Fruit fly (Drosophila melanogaster) whole organism, embryonic: ENCODE measurements around the gene bt.
A peak's percentile ranks its signal among the peaks of the same experiment; 100 is the strongest.

ENCODE experiments used
- B-H1 ChIP-seq: fragments of 200-800 bp; sonication (Bioruptor generic); IDR thresholded peaks from 3 replicates; pipeline ENCODE4 v1.3.6; 2022; ENCODE audit warnings: missing biosample characterization, missing genetic modification characterization
- Bdp1 ChIP-seq: fragments of 200-800 bp; sonication (Bioruptor generic); optimal IDR thresholded peaks from 3 replicates; lab custom pipeline; 2016; ENCODE audit warnings: missing biosample characterization, missing genetic modification characterization
- CG11085 ChIP-seq: fragments of 200-800 bp; sonication (Bioruptor generic); IDR thresholded peaks from 2 replicates; pipeline ENCODE4 v1.3.6; 2022; ENCODE audit warnings: missing biosample characterization, missing genetic modification characterization
- CG12236 ChIP-seq: fragments of 200-800 bp; sonication (Bioruptor generic); optimal IDR thresholded peaks from 2 replicates; lab custom pipeline; 2016; ENCODE audit warnings: missing biosample characterization, missing genetic modification characterization
- CG1603 ChIP-seq: fragments of 200-800 bp; sonication (Bioruptor generic); optimal IDR thresholded peaks from 2 replicates; lab custom pipeline; 2019; ENCODE audit warnings: missing biosample characterization, mild to moderate bottlenecking, missing genetic modification characterization, moderate library complexity
- CG16863 ChIP-seq: fragments of 200-800 bp; sonication (Bioruptor generic); optimal IDR thresholded peaks from 3 replicates; lab custom pipeline; 2016; ENCODE audit warnings: missing biosample characterization, missing genetic modification characterization
- CG17328 ChIP-seq: fragments of 200-800 bp; sonication (Bioruptor generic); IDR thresholded peaks from 2 replicates; pipeline ENCODE4 v1.3.6; 2022; ENCODE audit warnings: missing biosample characterization, missing genetic modification characterization
- CG17385 ChIP-seq: fragments of 200-800 bp; sonication (Bioruptor generic); optimal IDR thresholded peaks from 3 replicates; lab custom pipeline; 2018; ENCODE audit warnings: missing biosample characterization, mild to moderate bottlenecking, missing genetic modification characterization
- CG17568 ChIP-seq: fragments of 200-800 bp; sonication (Bioruptor generic); optimal IDR thresholded peaks from 2 replicates; lab custom pipeline; 2018; ENCODE audit warnings: missing biosample characterization, mild to moderate bottlenecking, missing genetic modification characterization, moderate library complexity
- CG4360 ChIP-seq: fragments of 200-800 bp; sonication (Bioruptor generic); IDR thresholded peaks from 2 replicates; pipeline ENCODE4 v1.3.6; 2022; ENCODE audit warnings: missing biosample characterization, missing genetic modification characterization
- CG5180 ChIP-seq: fragments of 200-800 bp; sonication (Bioruptor generic); optimal IDR thresholded peaks from 3 replicates; lab custom pipeline; 2017; ENCODE audit warnings: missing biosample characterization, missing genetic modification characterization, mild to moderate bottlenecking, moderate library complexity, missing genetic modification reagents
- CG6175 ChIP-seq: fragments of 200-800 bp; sonication (Bioruptor generic); IDR thresholded peaks from 3 replicates; pipeline ENCODE4 v1.3.6; 2022; ENCODE audit warnings: missing biosample characterization, missing genetic modification characterization
- CG7357 ChIP-seq: fragments of 200-800 bp; sonication (Bioruptor generic); IDR thresholded peaks from 3 replicates; pipeline ENCODE4 v1.3.6; 2022; ENCODE audit warnings: missing biosample characterization, missing genetic modification characterization
- CG7839 ChIP-seq: fragments of 200-800 bp; sonication (Bioruptor generic); optimal IDR thresholded peaks from 3 replicates; lab custom pipeline; 2018; ENCODE audit warnings: missing biosample characterization, mild to moderate bottlenecking, missing genetic modification characterization, moderate library complexity
- CG8089 ChIP-seq: fragments of 200-800 bp; sonication (Bioruptor generic); optimal IDR thresholded peaks from 3 replicates; lab custom pipeline; 2016; ENCODE audit warnings: missing biosample characterization, missing genetic modification characterization
- CG8281 ChIP-seq: fragments of 200-800 bp; sonication (Bioruptor generic); optimal IDR thresholded peaks from 2 replicates; lab custom pipeline; 2018; ENCODE audit warnings: missing biosample characterization, mild to moderate bottlenecking, missing genetic modification characterization, moderate library complexity
- CG8290 ChIP-seq, 3 experiments: fragments of 200-800 bp; sonication (Bioruptor generic); optimal IDR thresholded peaks; 2 replicates each; lab custom pipeline; 2016 to 2019; ENCODE audit warnings: missing biosample characterization in 3 of 3, missing genetic modification characterization in 3 of 3, mild to moderate bottlenecking in 2 of 3, moderate library complexity in 1 of 3
- CG9609 ChIP-seq: fragments of 200-800 bp; sonication (Bioruptor generic); optimal IDR thresholded peaks from 3 replicates; lab custom pipeline; 2016; ENCODE audit warnings: missing biosample characterization, missing genetic modification characterization
- CG9797 ChIP-seq: fragments of 200-800 bp; sonication (Bioruptor generic); optimal IDR thresholded peaks from 3 replicates; lab custom pipeline; 2018; ENCODE audit warnings: missing biosample characterization, mild to moderate bottlenecking, missing genetic modification characterization
- CG9876 ChIP-seq: fragments of 200-800 bp; sonication (Bioruptor generic); optimal IDR thresholded peaks from 2 replicates; lab custom pipeline; 2016; ENCODE audit warnings: missing biosample characterization, missing genetic modification characterization
- CTCF ChIP-seq: fragments of 200-800 bp; sonication (Bioruptor generic); optimal IDR thresholded peaks from 2 replicates; lab custom pipeline; 2017; ENCODE audit warnings: missing biosample characterization, mild to moderate bottlenecking, missing genetic modification characterization, moderate library complexity
- Dfd ChIP-seq, 2 experiments: fragments of >200 bp; optimal IDR thresholded peaks; 2 replicates each; lab custom pipeline; 2017; ENCODE audit warnings: missing biosample characterization in 2 of 2, missing genetic modification characterization in 2 of 2
- Dip2 ChIP-seq: fragments of 200-800 bp; sonication (Bioruptor generic); IDR thresholded peaks from 2 replicates; pipeline ENCODE4 v1.3.6; 2022; ENCODE audit warnings: missing biosample characterization, missing genetic modification characterization
- Doc3 ChIP-seq: fragments of 200-800 bp; sonication (Bioruptor generic); IDR thresholded peaks from 3 replicates; pipeline ENCODE4 v1.3.6; 2022; ENCODE audit warnings: missing biosample characterization, missing genetic modification characterization; ENCODE audit not compliant: partially characterized antibody
- Dp ChIP-seq: fragments of 200-800 bp; sonication (Bioruptor generic); optimal IDR thresholded peaks from 2 replicates; lab custom pipeline; 2018; ENCODE audit warnings: missing biosample characterization, mild to moderate bottlenecking, missing genetic modification characterization, moderate library complexity
- E2f1 ChIP-seq: fragments of 200-800 bp; sonication (Bioruptor generic); IDR thresholded peaks from 2 replicates; pipeline ENCODE4 v1.3.6; 2022; ENCODE audit warnings: missing biosample characterization, missing genetic modification characterization
- E2f2 ChIP-seq: fragments of 200-800 bp; sonication (Bioruptor generic); IDR thresholded peaks from 2 replicates; pipeline ENCODE4 v1.3.6; 2022; ENCODE audit warnings: missing biosample characterization, missing genetic modification characterization
- Eip74EF ChIP-seq, 2 experiments: fragments of 200-800 bp in 1 of 2; fragments of >200 bp in 1 of 2; sonication (Bioruptor generic) in 1 of 2; optimal IDR thresholded peaks; 2 replicates each; lab custom pipeline; 2017 to 2019; ENCODE audit warnings: missing biosample characterization in 2 of 2, missing genetic modification characterization in 2 of 2, mild to moderate bottlenecking in 1 of 2, moderate library complexity in 1 of 2
- Myb ChIP-seq: fragments of 200-800 bp; sonication (Bioruptor generic); optimal IDR thresholded peaks from 2 replicates; lab custom pipeline; 2016; ENCODE audit warnings: missing biosample characterization, missing genetic modification characterization
- NK7.1 ChIP-seq: fragments of 200-800 bp; sonication (Bioruptor generic); optimal IDR thresholded peaks from 3 replicates; lab custom pipeline; 2016; ENCODE audit warnings: missing biosample characterization, missing genetic modification characterization
- bigmax ChIP-seq: fragments of 200-800 bp; sonication (Bioruptor generic); optimal IDR thresholded peaks from 2 replicates; lab custom pipeline; 2018; ENCODE audit warnings: missing biosample characterization, mild to moderate bottlenecking, missing genetic modification characterization
- dimm ChIP-seq: fragments of 200-800 bp; sonication (Bioruptor generic); IDR thresholded peaks from 2 replicates; pipeline ENCODE4 v1.3.6; 2022; ENCODE audit warnings: missing biosample characterization, missing genetic modification characterization
- disco-r ChIP-seq: fragments of 200-800 bp; sonication (Bioruptor generic); optimal IDR thresholded peaks from 2 replicates; lab custom pipeline; 2016; ENCODE audit warnings: missing biosample characterization, missing genetic modification characterization
- gcm2 ChIP-seq: fragments of 200-800 bp; sonication (Bioruptor generic); optimal IDR thresholded peaks from 2 replicates; lab custom pipeline; 2016; ENCODE audit warnings: missing biosample characterization, missing genetic modification characterization
- h ChIP-seq: fragments of >200 bp; optimal IDR thresholded peaks from 2 replicates; lab custom pipeline; 2017
- hkb ChIP-seq, 2 experiments: fragments of 200-800 bp in 1 of 2; fragments of >200 bp in 1 of 2; sonication (Bioruptor generic) in 1 of 2; IDR thresholded peaks in 1 of 2; optimal IDR thresholded peaks in 1 of 2; 2 replicates each; pipeline versions ENCODE4 v1.3.6 to Lab custom; 2017 to 2022; ENCODE audit warnings: missing biosample characterization in 1 of 2, missing genetic modification characterization in 1 of 2
- lbe ChIP-seq: fragments of 200-800 bp; sonication (Bioruptor generic); optimal IDR thresholded peaks from 2 replicates; lab custom pipeline; 2016; ENCODE audit warnings: missing biosample characterization, mild to moderate bottlenecking, missing genetic modification characterization
- org-1 ChIP-seq: fragments of 200-800 bp; sonication (Bioruptor generic); optimal IDR thresholded peaks from 2 replicates; lab custom pipeline; 2017; ENCODE audit warnings: missing biosample characterization, missing genetic modification characterization
- pzg ChIP-seq: fragments of 200-800 bp; sonication (Bioruptor generic); optimal IDR thresholded peaks from 3 replicates; lab custom pipeline; 2018; ENCODE audit warnings: missing biosample characterization, mild to moderate bottlenecking, missing genetic modification characterization, moderate library complexity
- ranshi ChIP-seq: fragments of 200-800 bp; sonication (Bioruptor generic); IDR thresholded peaks from 2 replicates; pipeline ENCODE4 v1.3.6; 2022; ENCODE audit warnings: missing biosample characterization, missing genetic modification characterization
- repo ChIP-seq: fragments of 200-800 bp; sonication (Bioruptor generic); optimal IDR thresholded peaks from 2 replicates; lab custom pipeline; 2016; ENCODE audit warnings: missing biosample characterization, missing genetic modification characterization
- sc ChIP-seq, 3 experiments: fragments of >200 bp in 2 of 3; fragments of 200-800 bp in 1 of 3; sonication (Bioruptor generic) in 1 of 3; optimal IDR thresholded peaks; 2 replicates in 2 of 3; 3 replicates in 1 of 3; lab custom pipeline; 2017; ENCODE audit warnings: mild to moderate bottlenecking in 1 of 3, missing biosample characterization in 1 of 3, missing genetic modification characterization in 1 of 3, missing genetic modification reagents in 1 of 3
- seq ChIP-seq: fragments of 200-800 bp; sonication (Bioruptor generic); IDR thresholded peaks from 2 replicates; pipeline ENCODE4 v1.3.6; 2022; ENCODE audit warnings: missing biosample characterization, missing genetic modification characterization
- ssp ChIP-seq: fragments of 200-800 bp; sonication (Bioruptor generic); IDR thresholded peaks from 2 replicates; pipeline ENCODE4 v1.3.6; 2022; ENCODE audit warnings: missing biosample characterization, missing genetic modification characterization
- tll ChIP-seq, 2 experiments: fragments of 200-800 bp in 1 of 2; fragments of >200 bp in 1 of 2; sonication (Bioruptor generic) in 1 of 2; optimal IDR thresholded peaks; 2 replicates each; lab custom pipeline; 2017 to 2019; ENCODE audit warnings: missing biosample characterization in 2 of 2, missing genetic modification characterization in 2 of 2, mild to moderate bottlenecking in 1 of 2, moderate library complexity in 1 of 2
- tna ChIP-seq: fragments of 200-800 bp; sonication (Bioruptor generic); IDR thresholded peaks from 2 replicates; pipeline ENCODE4 v1.3.6; 2022; ENCODE audit warnings: missing biosample characterization, missing genetic modification characterization; ENCODE audit not compliant: partially characterized antibody
- usp ChIP-seq: fragments of >200 bp; optimal IDR thresholded peaks from 2 replicates; lab custom pipeline; 2017; ENCODE audit warnings: missing biosample characterization, missing genetic modification characterization

The bt gene

dm6 chr4:807422-808391 lies 83.5 kb downstream of the bt start:
- TF ChIP-seq E2f1 (GFP tag; lab: Robert Waterston, UW): no peak; the same call in 1 of the 2 replicates
- no peak for TF ChIP-seq bigmax
- TF ChIP-seq CG11085 (GFP tag; lab: Robert Waterston, UW): no peak
- TF ChIP-seq h: no peak
- TF ChIP-seq Dfd (GFP tag; optimal IDR thresholded peaks at IDR 0.05; lab: Kevin White, UChicago): no peak
- TF ChIP-seq CG1603 (tag; lab: Kevin White, UChicago): no peak
- TF ChIP-seq CG16863 (GFP tag; lab: Kevin White, UChicago): peak; percentile 86
- no peak for TF ChIP-seq Eip74EF (GFP tag; optimal IDR thresholded peaks at IDR 0.05; lab: Kevin White, UChicago)
- peak; percentile 60 for TF ChIP-seq CG17568 (GFP tag; lab: Kevin White, UChicago)
- peak; percentile 86 for TF ChIP-seq org-1
- TF ChIP-seq hkb (optimal IDR thresholded peaks at IDR 0.05; lab: Kevin White, UChicago): no peak
- peak; percentile 81 for TF ChIP-seq hkb (GFP tag; IDR thresholded peaks at IDR 0.05; lab: Robert Waterston, UW)
- peak; percentile 63 for TF ChIP-seq gcm2 (GFP tag; lab: Kevin White, UChicago)
- TF ChIP-seq ssp (GFP tag; lab: Robert Waterston, UW): no peak; the same call in 1 of the 2 replicates
- peak; percentile 88 for TF ChIP-seq CG7839 (tag; lab: Kevin White, UChicago)
- TF ChIP-seq disco-r (GFP tag; lab: Kevin White, UChicago): peak; percentile 70
- no peak for TF ChIP-seq Dip2
- no peak for TF ChIP-seq dimm (GFP tag; lab: Robert Waterston, UW)
- peak; percentile 46; the same call in 1 of the 2 replicates for TF ChIP-seq E2f2 (GFP tag; lab: Robert Waterston, UW)
- peak; percentile 63; the same call in 2 of the 3 replicates for TF ChIP-seq CG7357 (GFP tag; lab: Robert Waterston, UW)
- no peak for TF ChIP-seq tll (GFP tag; optimal IDR thresholded peaks at IDR 0.05; lab: Kevin White, UChicago)
- peak; percentile 77 for TF ChIP-seq seq (GFP tag; lab: Robert Waterston, UW)
- TF ChIP-seq CG12236 (GFP tag; lab: Kevin White, UChicago): peak; percentile 73
- no peak for TF ChIP-seq ranshi (GFP tag; lab: Robert Waterston, UW)
- no peak for TF ChIP-seq pzg
- no peak for TF ChIP-seq tna
- TF ChIP-seq CG9797 (GFP tag; lab: Kevin White, UChicago): peak; percentile 18
- peak; percentile 66 for TF ChIP-seq CG8281 (tag; lab: Kevin White, UChicago)
- TF ChIP-seq CG17328 (GFP tag; lab: Robert Waterston, UW): peak; percentile 76; the same call in 1 of the 2 replicates
- TF ChIP-seq CTCF (GFP tag; lab: Kevin White, UChicago): peak; percentile 3
- TF ChIP-seq lbe: no peak
- peak; percentile 66 for TF ChIP-seq NK7.1
- no peak for TF ChIP-seq CG8290 (GFP tag; optimal IDR thresholded peaks at IDR 0.05; lab: Kevin White, UChicago)
- peak in 1 of 2 experiments; percentile 41 for TF ChIP-seq CG8290 (tag; optimal IDR thresholded peaks at IDR 0.05; lab: Kevin White, UChicago)
- no peak for TF ChIP-seq CG9876 (GFP tag; lab: Kevin White, UChicago)
- peak; percentile 78 for TF ChIP-seq CG9609 (GFP tag; lab: Kevin White, UChicago)
- no peak for TF ChIP-seq CG4360 (GFP tag; lab: Robert Waterston, UW)
- peak; percentile 62 for TF ChIP-seq Bdp1
- TF ChIP-seq repo (GFP tag; lab: Kevin White, UChicago): peak; percentile 66
- no peak for TF ChIP-seq CG6175
- TF ChIP-seq Doc3 (GFP tag; lab: Robert Waterston, UW): 0 out of 3 replicates have a peak, but pooled peaks have one; percentile 3
- TF ChIP-seq Myb: peak; percentile 61
- no peak for TF ChIP-seq sc (optimal IDR thresholded peaks at IDR 0.05; lab: Kevin White, UChicago)
- peak; percentile 88 for TF ChIP-seq sc (GFP tag; optimal IDR thresholded peaks at IDR 0.05; lab: Kevin White, UChicago)
- peak; percentile 84 for TF ChIP-seq CG17385
- no peak for TF ChIP-seq usp (GFP tag; lab: Kevin White, UChicago)
- peak; percentile 68; the same call in 2 of the 3 replicates for TF ChIP-seq B-H1 (GFP tag; lab: Robert Waterston, UW)
- peak; percentile 69 for TF ChIP-seq CG5180 (GFP tag; lab: Kevin White, UChicago)
- peak; percentile 80 for TF ChIP-seq CG8089 (GFP tag; lab: Kevin White, UChicago)
- TF ChIP-seq Dp: no peak
